Worm (Caenorhabditis elegans) whole organism, midembryonic: ENCODE results near the gene kel-3.
"Not testable (repeated sequence)": the region's sequence is repeated elsewhere in the genome, so short reads cannot be mapped to it uniquely, and the experiment has no call there.

ENCODE experiments used
- T22C8.4 ChIP-seq: fragments of 200-800 bp; sonication (Bioruptor generic); IDR thresholded peaks from 2 replicates; pipeline ENCODE4 v1.3.6; 2022; ENCODE audit warnings: missing genetic modification characterization, missing compliant biosample characterization
- cog-1 ChIP-seq: sonication (generic microtip); optimal IDR thresholded peaks from 2 replicates; lab custom pipeline; 2016; ENCODE audit warnings: missing genetic modification characterization, missing compliant biosample characterization
- flt-1 ChIP-seq: fragments of 200-800 bp; sonication (Bioruptor generic); IDR thresholded peaks from 2 replicates; pipeline ENCODE4 v1.3.6; 2022; ENCODE audit warnings: missing genetic modification characterization, missing compliant biosample characterization
- klf-2 ChIP-seq: fragments of 200-800 bp; sonication (Bioruptor generic); conservative IDR thresholded peaks from 2 replicates; pipeline ENCODE4 v1.3.6; 2022; ENCODE audit warnings: missing genetic modification reagents, missing genetic modification characterization, missing compliant biosample characterization
- med-1 ChIP-seq: sonication (generic microtip); optimal IDR thresholded peaks from 2 replicates; lab custom pipeline; 2017; ENCODE audit warnings: missing genetic modification characterization, mild to moderate bottlenecking, missing compliant biosample characterization, antibody characterized with exemption, missing genetic modification reagents; ENCODE audit not compliant: insufficient read depth
- ref-1 ChIP-seq: fragments of 200-800 bp; sonication (Bioruptor generic); conservative IDR thresholded peaks from 2 replicates; pipeline ENCODE4 v1.3.6; 2022; ENCODE audit warnings: missing genetic modification reagents, missing genetic modification characterization, missing compliant biosample characterization
- tab-1 ChIP-seq: fragments of 200-800 bp; sonication (Bioruptor generic); IDR thresholded peaks from 2 replicates; pipeline ENCODE4 v1.3.6; 2022; ENCODE audit warnings: missing genetic modification characterization, missing compliant biosample characterization
- ztf-23 ChIP-seq: fragments of 200-800 bp; sonication (Bioruptor generic); IDR thresholded peaks from 2 replicates; pipeline ENCODE4 v1.3.6; 2022; ENCODE audit warnings: missing genetic modification reagents, missing genetic modification characterization, missing compliant biosample characterization
- ztf-29 ChIP-seq: fragments of 200-800 bp; sonication (Bioruptor generic); IDR thresholded peaks from 2 replicates; pipeline ENCODE4 v1.3.6; 2022; ENCODE audit warnings: missing genetic modification reagents, missing genetic modification characterization, missing compliant biosample characterization

- TF ChIP-seq klf-2 (GFP tag; lab: Robert Waterston, UW); flt-1 (GFP tag; lab: Robert Waterston, UW); ztf-29 (GFP tag; lab: Robert Waterston, UW); ref-1; med-1; cog-1 (tag; lab: Kevin White, UChicago); ztf-23 (GFP tag; lab: Robert Waterston, UW); T22C8.4 (GFP tag; lab: Robert Waterston, UW): not testable (repeated sequence)
- 0 out of 2 replicates have a peak, but pooled peaks have one; percentile 21 for TF ChIP-seq tab-1
Measured at ce11 chrIII:13448235-13448634, 16.4 kb upstream of the kel-3 start.
